Worm (Caenorhabditis elegans) whole organism, L4 larva: ENCODE data around the gene Y54G11A.2.

Source experiments
- F37D6.2 ChIP-seq: sonication (generic microtip); optimal IDR thresholded peaks from 2 replicates; lab custom pipeline; 2016; ENCODE audit warnings: mild to moderate bottlenecking, missing genetic modification characterization, missing compliant biosample characterization
- T20F7.1 ChIP-seq: fragments of 200-800 bp; sonication (Bioruptor generic); optimal IDR thresholded peaks from 2 replicates; lab custom pipeline; 2018; ENCODE audit warnings: mild to moderate bottlenecking, missing genetic modification characterization, missing compliant biosample characterization
- T26A8.4 ChIP-seq: fragments of 200-800 bp; sonication (Bioruptor generic); IDR thresholded peaks from 2 replicates; pipeline ENCODE4 v1.3.6; 2022; ENCODE audit warnings: missing genetic modification characterization, missing compliant biosample characterization
- Y105C5A.15 ChIP-seq: fragments of 200-800 bp; sonication (Bioruptor generic); IDR thresholded peaks from 2 replicates; pipeline ENCODE4 v1.3.6; 2022; ENCODE audit warnings: missing genetic modification characterization, missing compliant biosample characterization
- Y75B8A.6 ChIP-seq: fragments of 200-800 bp; sonication (Bioruptor generic); IDR thresholded peaks from 2 replicates; pipeline ENCODE4 v1.3.6; 2022; ENCODE audit warnings: missing genetic modification reagents, missing genetic modification characterization, missing compliant biosample characterization
- aha-1 ChIP-seq: fragments of 150-350 bp; peaks from one replicate; lab custom pipeline; 2014; ENCODE audit warnings: missing biosample characterization, missing genetic modification characterization
- aly-2 ChIP-seq: sonication (generic microtip); optimal IDR thresholded peaks from 2 replicates; lab custom pipeline; 2018; ENCODE audit warnings: missing biosample characterization, missing genetic modification characterization
- ama-1 ChIP-seq: fragments of 150-350 bp; optimal IDR thresholded peaks from 2 replicates; lab custom pipeline; 2014; ENCODE audit warnings: inconsistent platforms, mixed read lengths
- attf-4 ChIP-seq: sonication (generic microtip); optimal IDR thresholded peaks from 3 replicates; lab custom pipeline; 2017; ENCODE audit warnings: missing biosample characterization, missing genetic modification characterization
- daf-16 ChIP-seq, 3 experiments: sonication (generic microtip); optimal IDR thresholded peaks; 2 replicates each; lab custom pipeline; 2016 to 2017; ENCODE audit warnings: missing genetic modification characterization in 3 of 3, missing genetic modification reagents in 3 of 3, mild to moderate bottlenecking in 2 of 3, missing compliant biosample characterization in 2 of 3, missing biosample characterization in 1 of 3, moderate library complexity in 1 of 3
- dmd-6 ChIP-seq: fragments of 200-800 bp; sonication (Bioruptor generic); IDR thresholded peaks from 2 replicates; pipeline ENCODE4 v1.3.6; 2022; ENCODE audit warnings: missing genetic modification reagents, missing genetic modification characterization, missing compliant biosample characterization
- dmd-8 ChIP-seq: fragments of 200-800 bp; sonication (Bioruptor generic); IDR thresholded peaks from 2 replicates; pipeline ENCODE4 v1.3.6; 2022; ENCODE audit warnings: missing genetic modification characterization, missing compliant biosample characterization
- dmd-9 ChIP-seq: fragments of 200-800 bp; sonication (Bioruptor generic); IDR thresholded peaks from 2 replicates; pipeline ENCODE4 v1.3.6; 2022; ENCODE audit warnings: missing genetic modification reagents, missing genetic modification characterization, missing compliant biosample characterization
- dpl-1 ChIP-seq: fragments of 150-350 bp; optimal IDR thresholded peaks from 2 replicates; lab custom pipeline; 2014; ENCODE audit warnings: missing biosample characterization, missing genetic modification reagents, missing genetic modification characterization
- duxl-1 ChIP-seq: sonication (generic microtip); optimal IDR thresholded peaks from 2 replicates; lab custom pipeline; 2016; ENCODE audit warnings: mild to moderate bottlenecking, missing genetic modification characterization, moderate library complexity, missing compliant biosample characterization; ENCODE audit not compliant: poor library complexity
- hlh-11 ChIP-seq: fragments of 200-800 bp; sonication (Bioruptor generic); optimal IDR thresholded peaks from 2 replicates; lab custom pipeline; 2018; ENCODE audit warnings: mild to moderate bottlenecking, missing genetic modification characterization, missing compliant biosample characterization
- hlh-30 ChIP-seq: sonication (generic microtip); optimal IDR thresholded peaks from 2 replicates; lab custom pipeline; 2017; ENCODE audit warnings: antibody characterized with exemption, mild to moderate bottlenecking, missing genetic modification characterization, missing compliant biosample characterization; ENCODE audit not compliant: insufficient read depth
- hmg-1.1 ChIP-seq: fragments of 200-800 bp; sonication (Bioruptor generic); IDR thresholded peaks from 2 replicates; pipeline ENCODE4 v1.3.6; 2022; ENCODE audit warnings: missing genetic modification reagents, missing genetic modification characterization, missing compliant biosample characterization
- lim-7 ChIP-seq: fragments of 200-800 bp; sonication (Bioruptor generic); IDR thresholded peaks from 2 replicates; pipeline ENCODE4 v1.3.6; 2022; ENCODE audit warnings: missing genetic modification characterization, missing compliant biosample characterization
- lin-13 ChIP-seq: fragments of 150-350 bp; optimal IDR thresholded peaks from 2 replicates; lab custom pipeline; 2014; ENCODE audit warnings: missing biosample characterization, missing genetic modification reagents, missing genetic modification characterization
- lin-38 ChIP-seq: fragments of 200-800 bp; sonication (Bioruptor generic); IDR thresholded peaks from 2 replicates; pipeline ENCODE4 v1.3.6; 2022; ENCODE audit warnings: missing genetic modification reagents, missing genetic modification characterization, missing compliant biosample characterization
- lin-39 ChIP-seq: fragments of 150-350 bp; optimal IDR thresholded peaks from 2 replicates; lab custom pipeline; 2014; ENCODE audit warnings: missing biosample characterization, missing genetic modification reagents, missing genetic modification characterization
- lsy-2 ChIP-seq, 2 experiments: fragments of 150-350 bp in 1 of 2; sonication (generic microtip) in 1 of 2; optimal IDR thresholded peaks; 2 replicates each; lab custom pipeline; 2014 to 2017; ENCODE audit warnings: missing biosample characterization in 2 of 2, missing genetic modification characterization in 2 of 2
- mxl-3 ChIP-seq: fragments of 200-800 bp; sonication (Bioruptor generic); optimal IDR thresholded peaks from 2 replicates; lab custom pipeline; 2018; ENCODE audit warnings: mild to moderate bottlenecking, missing genetic modification characterization, missing compliant biosample characterization
- nhr-102 ChIP-seq: sonication (generic microtip); optimal IDR thresholded peaks from 2 replicates; lab custom pipeline; 2016; ENCODE audit warnings: mild to moderate bottlenecking, missing genetic modification characterization, moderate library complexity, missing compliant biosample characterization
- nhr-237 ChIP-seq: sonication (generic microtip); optimal IDR thresholded peaks from 2 replicates; lab custom pipeline; 2017; ENCODE audit warnings: missing biosample characterization, missing genetic modification characterization
- nhr-42 ChIP-seq: fragments of 200-800 bp; sonication (Bioruptor generic); IDR thresholded peaks from 2 replicates; pipeline ENCODE4 v1.3.6; 2022; ENCODE audit warnings: missing genetic modification characterization, missing compliant biosample characterization
- rbr-2 ChIP-seq: sonication (generic microtip); optimal IDR thresholded peaks from 2 replicates; lab custom pipeline; 2016; ENCODE audit warnings: missing genotype, missing genetic modification characterization, missing compliant biosample characterization
- saeg-2 ChIP-seq: fragments of 200-800 bp; sonication (Bioruptor generic); IDR thresholded peaks from 2 replicates; pipeline ENCODE4 v1.3.6; 2022; ENCODE audit warnings: missing genetic modification reagents, missing genetic modification characterization, missing compliant biosample characterization
- set-16 ChIP-seq: fragments of 200-800 bp; sonication (Bioruptor generic); IDR thresholded peaks from 2 replicates; pipeline ENCODE4 v1.3.6; 2022; ENCODE audit warnings: missing genetic modification reagents, missing genetic modification characterization, missing compliant biosample characterization
- snpc-1.2 ChIP-seq: fragments of 200-800 bp; sonication (Bioruptor generic); IDR thresholded peaks from 2 replicates; pipeline ENCODE4 v1.3.6; 2022; ENCODE audit warnings: missing genetic modification reagents, missing genetic modification characterization, missing compliant biosample characterization
- spr-3 ChIP-seq: fragments of 200-800 bp; sonication (Bioruptor generic); optimal IDR thresholded peaks from 2 replicates; lab custom pipeline; 2018; ENCODE audit warnings: mild to moderate bottlenecking, missing genetic modification characterization, missing compliant biosample characterization
- unc-130 ChIP-seq: sonication (generic microtip); optimal IDR thresholded peaks from 2 replicates; lab custom pipeline; 2016; ENCODE audit warnings: missing genetic modification reagents, missing genetic modification characterization, missing compliant biosample characterization
- vab-7 ChIP-seq: fragments of 200-800 bp; sonication (Bioruptor generic); IDR thresholded peaks from 2 replicates; pipeline ENCODE4 v1.3.6; 2022; ENCODE audit warnings: missing genetic modification reagents, missing genetic modification characterization, missing compliant biosample characterization
- zag-1 ChIP-seq: fragments of 150-350 bp; optimal IDR thresholded peaks from 2 replicates; lab custom pipeline; 2014; ENCODE audit warnings: missing biosample characterization, missing genetic modification characterization
- zfp-2 ChIP-seq: sonication (generic microtip); optimal IDR thresholded peaks from 2 replicates; lab custom pipeline; 2016; ENCODE audit warnings: mild to moderate bottlenecking, missing genetic modification characterization, missing compliant biosample characterization
- zfp-3 ChIP-seq: fragments of 200-800 bp; sonication (Bioruptor generic); conservative IDR thresholded peaks from 2 replicates; pipeline ENCODE4 v1.3.6; 2022; ENCODE audit warnings: missing genetic modification reagents, missing genetic modification characterization, missing compliant biosample characterization
- ztf-11 ChIP-seq: fragments of 150-350 bp; optimal IDR thresholded peaks from 2 replicates; lab custom pipeline; 2014; ENCODE audit warnings: missing biosample characterization, missing genetic modification characterization

Gene Y54G11A.2

ce11 chrII:14233879-14234278, 18.3 kb upstream of the Y54G11A.2 start, which contains the start of gene men-1:
men-1 (minus strand) TSS chrII:14234120.
- TF ChIP-seq zfp-3 (no peak), T20F7.1 (GFP tag; lab: Kevin White, UChicago) (no peak), nhr-237 (tag; lab: Kevin White, UChicago) (no peak), F37D6.2 (tag; lab: Kevin White, UChicago) (no peak), zag-1 (tag; lab: Kevin White, UChicago) (no peak), daf-16 (GFP tag; optimal IDR thresholded peaks at IDR 0.05; lab: Kevin White, UChicago) (no peak), daf-16 (tag; optimal IDR thresholded peaks at IDR 0.05; lab: Kevin White, UChicago) (peak; percentile 20), aha-1 (tag; lab: Kevin White, UChicago) (peak; percentile 86), hlh-30 (tag; lab: Kevin White, UChicago) (peak; percentile 22), attf-4 (tag; lab: Kevin White, UChicago) (no peak), lin-39 (tag; lab: Kevin White, UChicago) (no peak), rbr-2 (tag; lab: Kevin White, UChicago) (no peak), zfp-2 (tag; lab: Kevin White, UChicago) (no peak), duxl-1 (tag; lab: Kevin White, UChicago) (no peak)

ce11 chrII:14234375-14235102, 17.6 kb upstream of the Y54G11A.2 start:
- peak; percentile 26 for TF ChIP-seq lin-38 (GFP tag; lab: Robert Waterston, UW)
- TF ChIP-seq aha-1 (tag; lab: Kevin White, UChicago), result peak; percentile 53
- TF ChIP-seq saeg-2 (GFP tag; lab: Robert Waterston, UW), result no peak
- peak; percentile 33; the same call in 1 of the 2 replicates for TF ChIP-seq dmd-6 (GFP tag; lab: Robert Waterston, UW)
- no peak for TF ChIP-seq daf-16 (GFP tag; optimal IDR thresholded peaks at IDR 0.05; lab: Kevin White, UChicago)
- peak; percentile 35 for TF ChIP-seq daf-16 (tag; optimal IDR thresholded peaks at IDR 0.05; lab: Kevin White, UChicago)
- TF ChIP-seq mxl-3 (GFP tag; lab: Kevin White, UChicago), result peak; percentile 53
- peak; percentile 24 for TF ChIP-seq ama-1 (lab: Kevin White, UChicago)
- TF ChIP-seq lsy-2 (tag; optimal IDR thresholded peaks at IDR 0.05; lab: Kevin White, UChicago), result no peak
- peak; percentile 46 for TF ChIP-seq dpl-1

- TF ChIP-seq nhr-102 (tag; lab: Kevin White, UChicago), result no peak
- no peak for TF ChIP-seq Y75B8A.6 (GFP tag; lab: Robert Waterston, UW)
- TF ChIP-seq ztf-11 (tag; lab: Kevin White, UChicago), result no peak
- no peak for TF ChIP-seq mxl-3 (GFP tag; lab: Kevin White, UChicago)
- TF ChIP-seq dpl-1, result no peak
- TF ChIP-seq hlh-11 (tag; lab: Kevin White, UChicago), result no peak
These were observed 15.6 kb upstream of the Y54G11A.2 start for ce11 chrII:14236569-14236968.

ce11 chrII:14237245-14237806, 14.8 kb upstream of the Y54G11A.2 start:
- TF ChIP-seq dpl-1, result no peak
- no peak for TF ChIP-seq hmg-1.1 (GFP tag; lab: Robert Waterston, UW)
- peak; percentile 96 for TF ChIP-seq set-16 (GFP tag; lab: Robert Waterston, UW)
- no peak for TF ChIP-seq ztf-11 (tag; lab: Kevin White, UChicago)
- TF ChIP-seq dmd-8 (GFP tag; lab: Robert Waterston, UW), result 0 out of 2 replicates have a peak, but pooled peaks have one; percentile 3
- TF ChIP-seq aly-2 (tag; lab: Kevin White, UChicago), result no peak
- peak; percentile 10 for TF ChIP-seq spr-3 (GFP tag; lab: Kevin White, UChicago)
- TF ChIP-seq vab-7 (GFP tag; lab: Robert Waterston, UW), result no peak

ce11 chrII:14239924-14240323, 12.2 kb upstream of the Y54G11A.2 start:
- TF ChIP-seq set-16 (GFP tag; lab: Robert Waterston, UW), result peak; percentile 86
- no peak for TF ChIP-seq lin-13 (GFP tag; lab: Kevin White, UChicago)
- no peak for TF ChIP-seq Y105C5A.15 (GFP tag; lab: Robert Waterston, UW)
- no peak for TF ChIP-seq snpc-1.2
- no peak for TF ChIP-seq lim-7 (GFP tag; lab: Robert Waterston, UW)
- TF ChIP-seq nhr-42 (GFP tag; lab: Robert Waterston, UW), result peak; percentile 37; the same call in 1 of the 2 replicates
- TF ChIP-seq T26A8.4, result no peak
- TF ChIP-seq unc-130 (GFP tag; lab: Kevin White, UChicago), result no peak
- no peak for TF ChIP-seq dmd-9 (GFP tag; lab: Robert Waterston, UW)
